Fruit fly (Drosophila melanogaster) whole organism, embryonic: ENCODE measurements around the gene stumps.

Experiments used
- Atf-2 ChIP-seq: fragments of 200-800 bp; sonication (Bioruptor generic); optimal IDR thresholded peaks from 2 replicates; lab custom pipeline; 2016; ENCODE audit warnings: missing biosample characterization, missing genetic modification characterization
- Bteb2 ChIP-seq: fragments of 200-800 bp; sonication (Bioruptor generic); optimal IDR thresholded peaks from 2 replicates; lab custom pipeline; 2016; ENCODE audit warnings: missing biosample characterization, missing genetic modification characterization
- CG10267 ChIP-seq: fragments of 200-800 bp; sonication (Bioruptor generic); optimal IDR thresholded peaks from 2 replicates; lab custom pipeline; 2018; ENCODE audit warnings: missing biosample characterization, mild to moderate bottlenecking, missing genetic modification characterization, moderate library complexity
- CG12391 ChIP-seq: fragments of 200-800 bp; sonication (Bioruptor generic); optimal IDR thresholded peaks from 3 replicates; lab custom pipeline; 2018; ENCODE audit warnings: missing biosample characterization, mild to moderate bottlenecking, missing genetic modification characterization, moderate library complexity
- CG14860 ChIP-seq: fragments of 200-800 bp; sonication (Bioruptor generic); IDR thresholded peaks from 3 replicates; pipeline ENCODE4 v1.3.6; 2022; ENCODE audit warnings: missing biosample characterization, missing genetic modification characterization; ENCODE audit not compliant: partially characterized antibody
- CG17186 ChIP-seq: fragments of 200-800 bp; sonication (Bioruptor generic); optimal IDR thresholded peaks from 3 replicates; lab custom pipeline; 2017; ENCODE audit warnings: missing biosample characterization, missing genetic modification reagents, missing genetic modification characterization
- CG3838 ChIP-seq: fragments of 200-800 bp; sonication (Bioruptor generic); optimal IDR thresholded peaks from 3 replicates; lab custom pipeline; 2016; ENCODE audit warnings: missing biosample characterization, missing genetic modification characterization
- CG4617 ChIP-seq: fragments of 200-800 bp; sonication (Bioruptor generic); optimal IDR thresholded peaks from 3 replicates; lab custom pipeline; 2016; ENCODE audit warnings: missing biosample characterization, missing genetic modification characterization, borderline replicate concordance
- CG4707 ChIP-seq: fragments of 200-800 bp; sonication (Bioruptor generic); optimal IDR thresholded peaks from 2 replicates; lab custom pipeline; 2018; ENCODE audit warnings: missing biosample characterization, mild to moderate bottlenecking, missing genetic modification characterization, moderate library complexity
- CG6854 ChIP-seq: fragments of 200-800 bp; sonication (Bioruptor generic); optimal IDR thresholded peaks from 3 replicates; lab custom pipeline; 2017; ENCODE audit warnings: missing biosample characterization, mild to moderate bottlenecking, missing genetic modification characterization
- CG7928 ChIP-seq: fragments of 200-800 bp; sonication (Bioruptor generic); optimal IDR thresholded peaks from 2 replicates; lab custom pipeline; 2017; ENCODE audit warnings: missing biosample characterization, mild to moderate bottlenecking, missing genetic modification characterization
- CG7963 ChIP-seq: fragments of 200-800 bp; sonication (Bioruptor generic); IDR thresholded peaks from 3 replicates; pipeline ENCODE4 v1.3.6; 2022; ENCODE audit warnings: missing biosample characterization, missing genetic modification characterization; ENCODE audit not compliant: partially characterized antibody
- CG9797 ChIP-seq: fragments of 200-800 bp; sonication (Bioruptor generic); optimal IDR thresholded peaks from 3 replicates; lab custom pipeline; 2018; ENCODE audit warnings: missing biosample characterization, mild to moderate bottlenecking, missing genetic modification characterization
- CrebB ChIP-seq: fragments of 200-800 bp; sonication (Bioruptor generic); optimal IDR thresholded peaks from 3 replicates; lab custom pipeline; 2018; ENCODE audit warnings: missing biosample characterization, mild to moderate bottlenecking, missing genetic modification characterization
- D ChIP-seq, 2 experiments: fragments of 200-800 bp in 1 of 2; fragments of >200 bp in 1 of 2; sonication (Bioruptor generic) in 1 of 2; optimal IDR thresholded peaks; 2 replicates in 1 of 2; 3 replicates in 1 of 2; lab custom pipeline; 2017; ENCODE audit warnings: mild to moderate bottlenecking in 1 of 2, missing biosample characterization in 1 of 2, missing genetic modification characterization in 1 of 2, missing genetic modification reagents in 1 of 2
- D19A ChIP-seq: fragments of 200-800 bp; optimal IDR thresholded peaks from 3 replicates; lab custom pipeline; 2019; ENCODE audit warnings: missing biosample characterization, mild to moderate bottlenecking, missing genetic modification characterization, moderate library complexity
- Dek ChIP-seq: fragments of 200-800 bp; sonication (Bioruptor generic); optimal IDR thresholded peaks from 3 replicates; lab custom pipeline; 2019; ENCODE audit warnings: missing biosample characterization, mild to moderate bottlenecking, missing genetic modification characterization, moderate library complexity
- Dll ChIP-seq: fragments of 200-800 bp; sonication (Bioruptor generic); IDR thresholded peaks from 4 replicates; pipeline ENCODE4 v1.3.6; 2022; ENCODE audit warnings: missing biosample characterization, missing genetic modification characterization; ENCODE audit not compliant: partially characterized antibody
- Doc3 ChIP-seq: fragments of 200-800 bp; sonication (Bioruptor generic); IDR thresholded peaks from 3 replicates; pipeline ENCODE4 v1.3.6; 2022; ENCODE audit warnings: missing biosample characterization, missing genetic modification characterization; ENCODE audit not compliant: partially characterized antibody
- MBD-R2 ChIP-seq: fragments of 200-800 bp; sonication (Bioruptor generic); IDR thresholded peaks from 2 replicates; pipeline ENCODE4 v1.3.6; 2022; ENCODE audit warnings: missing biosample characterization, missing genetic modification characterization
- MESR4 ChIP-seq: fragments of 200-800 bp; sonication (Bioruptor generic); optimal IDR thresholded peaks from 2 replicates; lab custom pipeline; 2018; ENCODE audit warnings: missing biosample characterization, mild to moderate bottlenecking, missing genetic modification characterization, moderate library complexity
- Max ChIP-seq: fragments of 200-800 bp; sonication (Bioruptor generic); optimal IDR thresholded peaks from 2 replicates; lab custom pipeline; 2016; ENCODE audit warnings: missing biosample characterization, mild to moderate bottlenecking, missing genetic modification characterization
- Myb ChIP-seq: fragments of 200-800 bp; sonication (Bioruptor generic); optimal IDR thresholded peaks from 2 replicates; lab custom pipeline; 2016; ENCODE audit warnings: missing biosample characterization, missing genetic modification characterization
- Pdp1 ChIP-seq, 2 experiments: fragments of 200-800 bp; sonication (Bioruptor generic); optimal IDR thresholded peaks; 3 replicates each; lab custom pipeline; 2016; ENCODE audit warnings: missing biosample characterization in 2 of 2, missing genetic modification characterization in 2 of 2, mild to moderate bottlenecking in 1 of 2, moderate library complexity in 1 of 2
- Scr ChIP-seq: fragments of 200-800 bp; sonication (Bioruptor generic); IDR thresholded peaks from 2 replicates; pipeline ENCODE4 v1.3.6; 2022; ENCODE audit warnings: missing biosample characterization, missing genetic modification characterization; ENCODE audit not compliant: partially characterized antibody
- Sry-β ChIP-seq: fragments of 200-800 bp; sonication (Bioruptor generic); optimal IDR thresholded peaks from 2 replicates; lab custom pipeline; 2018; ENCODE audit warnings: missing biosample characterization, mild to moderate bottlenecking, missing genetic modification characterization, moderate library complexity
- Sry-δ ChIP-seq: fragments of 200-800 bp; sonication (Bioruptor generic); optimal IDR thresholded peaks from 2 replicates; lab custom pipeline; 2016; ENCODE audit warnings: missing biosample characterization, missing genetic modification characterization
- Xrp1 ChIP-seq: fragments of 200-800 bp; sonication (Bioruptor generic); IDR thresholded peaks from 2 replicates; pipeline ENCODE4 v1.3.6; 2022; ENCODE audit warnings: missing biosample characterization, missing genetic modification characterization
- al ChIP-seq: fragments of 200-800 bp; sonication (Bioruptor generic); IDR thresholded peaks from 2 replicates; pipeline ENCODE4 v1.3.6; 2022; ENCODE audit warnings: missing biosample characterization, missing genetic modification characterization
- chinmo ChIP-seq: fragments of 200-800 bp; sonication (Bioruptor generic); IDR thresholded peaks from 4 replicates; pipeline ENCODE4 v1.3.6; 2022; ENCODE audit warnings: missing biosample characterization, missing genetic modification characterization; ENCODE audit not compliant: partially characterized antibody
- dm ChIP-seq: fragments of 200-800 bp; sonication (Bioruptor generic); optimal IDR thresholded peaks from 3 replicates; lab custom pipeline; 2016; ENCODE audit warnings: missing biosample characterization, missing genetic modification characterization
- esg ChIP-seq: fragments of 200-800 bp; sonication (Bioruptor generic); conservative IDR thresholded peaks from 2 replicates; pipeline ENCODE4 v1.3.6; 2022; ENCODE audit warnings: missing biosample characterization, missing genetic modification characterization
- ftz-f1 ChIP-seq: fragments of 200-800 bp; sonication (Bioruptor generic); optimal IDR thresholded peaks from 2 replicates; lab custom pipeline; 2016; ENCODE audit warnings: missing biosample characterization, missing genetic modification characterization
- gce ChIP-seq: fragments of 200-800 bp; sonication (Bioruptor generic); IDR thresholded peaks from 3 replicates; pipeline ENCODE4 v1.3.6; 2022; ENCODE audit warnings: missing biosample characterization, missing genetic modification characterization
- gfzf ChIP-seq: fragments of 200-800 bp; sonication (Bioruptor generic); optimal IDR thresholded peaks from 2 replicates; lab custom pipeline; 2016; ENCODE audit warnings: missing biosample characterization, mild to moderate bottlenecking, missing genetic modification characterization, moderate library complexity
- grau ChIP-seq: fragments of 200-800 bp; optimal IDR thresholded peaks from 3 replicates; lab custom pipeline; 2019; ENCODE audit warnings: missing biosample characterization, mild to moderate bottlenecking, missing genetic modification characterization, moderate library complexity
- gsb-n ChIP-seq: fragments of 200-800 bp; sonication (Bioruptor generic); optimal IDR thresholded peaks from 3 replicates; lab custom pipeline; 2018; ENCODE audit warnings: missing biosample characterization, mild to moderate bottlenecking, missing genetic modification characterization
- hbn ChIP-seq: fragments of 200-800 bp; sonication (Bioruptor generic); IDR thresholded peaks from 2 replicates; pipeline ENCODE4 v1.3.6; 2022; ENCODE audit warnings: missing biosample characterization, missing genetic modification characterization; ENCODE audit not compliant: partially characterized antibody
- her ChIP-seq: fragments of 200-800 bp; sonication (Bioruptor generic); optimal IDR thresholded peaks from 2 replicates; lab custom pipeline; 2016; ENCODE audit warnings: missing biosample characterization, missing genetic modification characterization
- oc ChIP-seq: fragments of 200-800 bp; sonication (Bioruptor generic); optimal IDR thresholded peaks from 2 replicates; lab custom pipeline; 2018; ENCODE audit warnings: missing biosample characterization, mild to moderate bottlenecking, missing genetic modification characterization, moderate library complexity
- ro ChIP-seq: fragments of 200-800 bp; sonication (Bioruptor generic); IDR thresholded peaks from 2 replicates; pipeline ENCODE4 v1.3.6; 2022; ENCODE audit warnings: missing biosample characterization, missing genetic modification characterization
- sisA ChIP-seq: fragments of 200-800 bp; sonication (Bioruptor generic); IDR thresholded peaks from 2 replicates; pipeline ENCODE4 v1.3.6; 2022; ENCODE audit warnings: missing biosample characterization, missing genetic modification characterization
- slbo ChIP-seq: fragments of 200-800 bp; sonication (Bioruptor generic); IDR thresholded peaks from 2 replicates; pipeline ENCODE4 v1.3.6; 2022; ENCODE audit warnings: missing biosample characterization, missing genetic modification characterization
- trem ChIP-seq: fragments of 200-800 bp; optimal IDR thresholded peaks from 3 replicates; lab custom pipeline; 2019; ENCODE audit warnings: missing biosample characterization, mild to moderate bottlenecking, missing genetic modification characterization, moderate library complexity
- unc-4 ChIP-seq: fragments of 200-800 bp; sonication (Bioruptor generic); IDR thresholded peaks from 2 replicates; pipeline ENCODE4 v1.3.6; 2022; ENCODE audit warnings: missing biosample characterization, missing genetic modification characterization; ENCODE audit not compliant: partially characterized antibody
- vfl ChIP-seq: fragments of 200-800 bp; sonication (Bioruptor generic); optimal IDR thresholded peaks from 2 replicates; lab custom pipeline; 2016; ENCODE audit warnings: missing biosample characterization, missing genetic modification characterization

stumps gene

dm6 chr3R:14625215-14626156 is 48.5 kb downstream of the stumps start, which contains the start of the genes put and His4r (continued):
- peak in 1 of 2 experiments; percentile 26 for TF ChIP-seq Pdp1 (GFP tag; optimal IDR thresholded peaks at IDR 0.05; lab: Kevin White, UChicago)
- peak; percentile 37 for TF ChIP-seq dm
- TF ChIP-seq Sry-δ (GFP tag; lab: Kevin White, UChicago): peak; percentile 95
- TF ChIP-seq CG7928 (GFP tag; lab: Kevin White, UChicago): peak; percentile 87
- TF ChIP-seq hbn: peak; percentile 55
- TF ChIP-seq D19A (tag; lab: Kevin White, UChicago): peak; percentile 7
- peak; percentile 30 for TF ChIP-seq Myb
- peak; percentile 50; the same call in 1 of the 2 replicates for TF ChIP-seq unc-4 (GFP tag; lab: Robert Waterston, UW)
- peak; percentile 58 for TF ChIP-seq CG10267 (tag; lab: Kevin White, UChicago)
- TF ChIP-seq Doc3: 0 out of 3 replicates have a peak, but pooled peaks have one; percentile 25
- TF ChIP-seq gsb-n (tag; lab: Kevin White, UChicago): peak; percentile 43
- no peak for TF ChIP-seq sisA (GFP tag; lab: Robert Waterston, UW)
- TF ChIP-seq CG17186 (GFP tag; lab: Kevin White, UChicago): peak; percentile 91
- no peak for TF ChIP-seq CG3838 (GFP tag; lab: Kevin White, UChicago)
- TF ChIP-seq Sry-β: no peak
- TF ChIP-seq slbo (GFP tag; lab: Robert Waterston, UW): peak; percentile 35; the same call in 1 of the 2 replicates
- peak; percentile 95 for TF ChIP-seq gfzf
- peak; percentile 53 for TF ChIP-seq D (optimal IDR thresholded peaks at IDR 0.05; lab: Kevin White, UChicago)
- no peak for TF ChIP-seq D (GFP tag; optimal IDR thresholded peaks at IDR 0.05; lab: Kevin White, UChicago)
- peak; percentile 33 for TF ChIP-seq CG12391 (tag; lab: Kevin White, UChicago)
- 0 out of 2 replicates have a peak, but pooled peaks have one; percentile 16 for TF ChIP-seq Xrp1 (GFP tag; lab: Robert Waterston, UW)
- TF ChIP-seq MESR4 (GFP tag; lab: Kevin White, UChicago): peak; percentile 87
- TF ChIP-seq Atf-2 (GFP tag; lab: Kevin White, UChicago): no peak
- TF ChIP-seq oc: no peak
- peak; percentile 58; the same call in 2 of the 3 replicates for TF ChIP-seq CG7963 (GFP tag; lab: Robert Waterston, UW)
- TF ChIP-seq CG4707: no peak
- no peak for TF ChIP-seq ro
- TF ChIP-seq Bteb2 (GFP tag; lab: Kevin White, UChicago): peak; percentile 12
- peak; percentile 14 for TF ChIP-seq grau
- peak; percentile 1 for TF ChIP-seq ftz-f1 (GFP tag; lab: Kevin White, UChicago)
- TF ChIP-seq CG9797 (GFP tag; lab: Kevin White, UChicago): peak; percentile 95
- TF ChIP-seq Dek (tag; lab: Kevin White, UChicago): peak; percentile 31
- no peak for TF ChIP-seq CG6854
- 0 out of 3 replicates have a peak, but pooled peaks have one; percentile 40 for TF ChIP-seq CG14860 (GFP tag; lab: Robert Waterston, UW)
- peak; percentile 69 for TF ChIP-seq MBD-R2
- TF ChIP-seq Scr (GFP tag; lab: Robert Waterston, UW): peak; percentile 59
- peak; percentile 16 for TF ChIP-seq her (GFP tag; lab: Kevin White, UChicago)
- TF ChIP-seq CrebB (tag; lab: Kevin White, UChicago): peak; percentile 45
- no peak for TF ChIP-seq gce (GFP tag; lab: Robert Waterston, UW)
- peak; percentile 39 for TF ChIP-seq Max (GFP tag; lab: Kevin White, UChicago)
- TF ChIP-seq CG4617 (GFP tag; lab: Kevin White, UChicago): peak; percentile 94
- TF ChIP-seq trem (tag; lab: Kevin White, UChicago): peak; percentile 77
- TF ChIP-seq chinmo (GFP tag; lab: Robert Waterston, UW): peak; percentile 48; the same call in 1 of the 4 replicates
- no peak for TF ChIP-seq esg (GFP tag; lab: Robert Waterston, UW)
- TF ChIP-seq Dll (GFP tag; lab: Robert Waterston, UW): peak; percentile 42; the same call in 1 of the 4 replicates
- TF ChIP-seq al (GFP tag; lab: Robert Waterston, UW): no peak
- no peak for TF ChIP-seq vfl
